Fruit fly (Drosophila melanogaster) whole organism, embryonic: ENCODE measurements around the gene gpp.

ENCODE experiments used
- CG10431 ChIP-seq: fragments of 200-800 bp; sonication (Bioruptor generic); optimal IDR thresholded peaks from 3 replicates; lab custom pipeline; 2018; ENCODE audit warnings: missing biosample characterization, mild to moderate bottlenecking, missing genetic modification characterization
- CG10543 ChIP-seq: fragments of 200-800 bp; sonication (Bioruptor generic); optimal IDR thresholded peaks from 3 replicates; lab custom pipeline; 2017; ENCODE audit warnings: missing biosample characterization, mild to moderate bottlenecking, missing genetic modification characterization, moderate library complexity
- CG10959 ChIP-seq: fragments of 200-800 bp; sonication (Bioruptor generic); IDR thresholded peaks from 2 replicates; pipeline ENCODE4 v1.3.6; 2022; ENCODE audit warnings: missing biosample characterization, missing genetic modification characterization
- CG11093 ChIP-seq: fragments of 200-800 bp; sonication (Bioruptor generic); IDR thresholded peaks from 3 replicates; pipeline ENCODE4 v1.3.6; 2022; ENCODE audit warnings: missing biosample characterization, missing genetic modification characterization
- CG13296 ChIP-seq: fragments of 200-800 bp; sonication (Bioruptor generic); optimal IDR thresholded peaks from 3 replicates; lab custom pipeline; 2018; ENCODE audit warnings: missing biosample characterization, mild to moderate bottlenecking, missing genetic modification characterization
- CG13894 ChIP-seq: fragments of 200-800 bp; sonication (Bioruptor generic); optimal IDR thresholded peaks from 3 replicates; lab custom pipeline; 2018; ENCODE audit warnings: missing biosample characterization, mild to moderate bottlenecking, missing genetic modification characterization, moderate library complexity
- CG14667 ChIP-seq: fragments of 200-800 bp; sonication (Bioruptor generic); IDR thresholded peaks from 2 replicates; pipeline ENCODE4 v1.3.6; 2022; ENCODE audit warnings: missing biosample characterization, missing genetic modification characterization
- CG1529 ChIP-seq: fragments of 200-800 bp; sonication (Bioruptor generic); optimal IDR thresholded peaks from 3 replicates; lab custom pipeline; 2018; ENCODE audit warnings: missing biosample characterization, missing genetic modification characterization
- CG15479 ChIP-seq: fragments of 200-800 bp; sonication (Bioruptor generic); optimal IDR thresholded peaks from 3 replicates; lab custom pipeline; 2019; ENCODE audit warnings: missing biosample characterization, mild to moderate bottlenecking, missing genetic modification characterization, moderate library complexity
- CG17568 ChIP-seq: fragments of 200-800 bp; sonication (Bioruptor generic); optimal IDR thresholded peaks from 2 replicates; lab custom pipeline; 2018; ENCODE audit warnings: missing biosample characterization, mild to moderate bottlenecking, missing genetic modification characterization, moderate library complexity
- CG2889 ChIP-seq: fragments of 200-800 bp; sonication (Bioruptor generic); IDR thresholded peaks from 3 replicates; pipeline ENCODE4 v1.3.6; 2022; ENCODE audit warnings: missing biosample characterization, missing genetic modification characterization
- CG3281 ChIP-seq: fragments of 200-800 bp; sonication (Bioruptor generic); optimal IDR thresholded peaks from 3 replicates; lab custom pipeline; 2017; ENCODE audit warnings: missing biosample characterization, mild to moderate bottlenecking, missing genetic modification characterization
- CG7987 ChIP-seq: fragments of 200-800 bp; sonication (Bioruptor generic); optimal IDR thresholded peaks from 2 replicates; lab custom pipeline; 2018; ENCODE audit warnings: missing biosample characterization, mild to moderate bottlenecking, missing genetic modification characterization, moderate library complexity
- CG8290 ChIP-seq, 3 experiments: fragments of 200-800 bp; sonication (Bioruptor generic); optimal IDR thresholded peaks; 2 replicates each; lab custom pipeline; 2016 to 2019; ENCODE audit warnings: missing biosample characterization in 3 of 3, missing genetic modification characterization in 3 of 3, mild to moderate bottlenecking in 2 of 3, moderate library complexity in 1 of 3
- CG9876 ChIP-seq: fragments of 200-800 bp; sonication (Bioruptor generic); optimal IDR thresholded peaks from 2 replicates; lab custom pipeline; 2016; ENCODE audit warnings: missing biosample characterization, missing genetic modification characterization
- CHES-1-like ChIP-seq: fragments of 200-800 bp; sonication (Bioruptor generic); optimal IDR thresholded peaks from 2 replicates; lab custom pipeline; 2016; ENCODE audit warnings: missing biosample characterization, missing genetic modification characterization
- CTCF ChIP-seq: fragments of 200-800 bp; sonication (Bioruptor generic); optimal IDR thresholded peaks from 2 replicates; lab custom pipeline; 2017; ENCODE audit warnings: missing biosample characterization, mild to moderate bottlenecking, missing genetic modification characterization, moderate library complexity
- Dfd ChIP-seq, 2 experiments: fragments of >200 bp; optimal IDR thresholded peaks; 2 replicates each; lab custom pipeline; 2017; ENCODE audit warnings: missing biosample characterization in 2 of 2, missing genetic modification characterization in 2 of 2
- Dip2 ChIP-seq: fragments of 200-800 bp; sonication (Bioruptor generic); IDR thresholded peaks from 2 replicates; pipeline ENCODE4 v1.3.6; 2022; ENCODE audit warnings: missing biosample characterization, missing genetic modification characterization
- Dref ChIP-seq: fragments of 200-800 bp; sonication (Bioruptor generic); IDR thresholded peaks from 2 replicates; pipeline ENCODE4 v1.3.6; 2022; ENCODE audit warnings: missing biosample characterization, missing genetic modification characterization
- Drgx ChIP-seq: fragments of 200-800 bp; sonication (Bioruptor generic); IDR thresholded peaks from 2 replicates; pipeline ENCODE4 v1.3.6; 2022; ENCODE audit warnings: missing biosample characterization, missing genetic modification characterization
- GATAe ChIP-seq: fragments of 200-800 bp; sonication (Bioruptor generic); conservative IDR thresholded peaks from 2 replicates; pipeline ENCODE4 v1.3.6; 2022; ENCODE audit warnings: missing biosample characterization, missing genetic modification characterization
- Med ChIP-seq: fragments of 200-800 bp; sonication (Bioruptor generic); peaks from one replicate; lab custom pipeline; 2016; ENCODE audit warnings: missing biosample characterization, missing genetic modification characterization, mild to moderate bottlenecking, inconsistent platforms, moderate library complexity
- Opbp ChIP-seq: fragments of 200-800 bp; sonication (Bioruptor generic); IDR thresholded peaks from 3 replicates; pipeline ENCODE4 v1.3.6; 2022; ENCODE audit warnings: missing biosample characterization, missing genetic modification characterization; ENCODE audit not compliant: partially characterized antibody
- PHDP ChIP-seq: fragments of 200-800 bp; sonication (Bioruptor generic); optimal IDR thresholded peaks from 3 replicates; lab custom pipeline; 2018; ENCODE audit warnings: missing biosample characterization, mild to moderate bottlenecking, missing genetic modification characterization, moderate library complexity
- Rfx ChIP-seq: fragments of 200-800 bp; sonication (Bioruptor generic); IDR thresholded peaks from 2 replicates; pipeline ENCODE4 v1.3.6; 2022; ENCODE audit warnings: missing biosample characterization, missing genetic modification characterization
- Rx ChIP-seq: fragments of 200-800 bp; sonication (Bioruptor generic); IDR thresholded peaks from 2 replicates; pipeline ENCODE4 v1.3.6; 2022; ENCODE audit warnings: missing biosample characterization, missing genetic modification characterization
- Xbp1 ChIP-seq: fragments of 200-800 bp; sonication (Bioruptor generic); optimal IDR thresholded peaks from 3 replicates; lab custom pipeline; 2016; ENCODE audit warnings: missing biosample characterization, mild to moderate bottlenecking, missing genetic modification characterization
- ab ChIP-seq: fragments of 200-800 bp; sonication (Bioruptor generic); optimal IDR thresholded peaks from 2 replicates; lab custom pipeline; 2016; ENCODE audit warnings: missing biosample characterization, missing genetic modification characterization
- cg ChIP-seq: fragments of 200-800 bp; sonication (Bioruptor generic); optimal IDR thresholded peaks from 3 replicates; lab custom pipeline; 2019; ENCODE audit warnings: missing biosample characterization, mild to moderate bottlenecking, missing genetic modification characterization, moderate library complexity
- chinmo ChIP-seq: fragments of 200-800 bp; sonication (Bioruptor generic); IDR thresholded peaks from 4 replicates; pipeline ENCODE4 v1.3.6; 2022; ENCODE audit warnings: missing biosample characterization, missing genetic modification characterization; ENCODE audit not compliant: partially characterized antibody
- chm ChIP-seq: fragments of 200-800 bp; sonication (Bioruptor generic); IDR thresholded peaks from 2 replicates; pipeline ENCODE4 v1.3.6; 2022; ENCODE audit warnings: missing biosample characterization, missing genetic modification characterization
- croc ChIP-seq: fragments of 200-800 bp; sonication (Bioruptor generic); conservative IDR thresholded peaks from 3 replicates; pipeline ENCODE4 v1.3.6; 2022; ENCODE audit warnings: missing biosample characterization, missing genetic modification characterization
- her ChIP-seq: fragments of 200-800 bp; sonication (Bioruptor generic); optimal IDR thresholded peaks from 2 replicates; lab custom pipeline; 2016; ENCODE audit warnings: missing biosample characterization, missing genetic modification characterization
- luna ChIP-seq: fragments of 200-800 bp; sonication (Bioruptor generic); optimal IDR thresholded peaks from 2 replicates; lab custom pipeline; 2016; ENCODE audit warnings: missing biosample characterization, missing genetic modification characterization
- onecut ChIP-seq: fragments of 200-800 bp; sonication (Bioruptor generic); IDR thresholded peaks from 2 replicates; pipeline ENCODE4 v1.3.6; 2022; ENCODE audit warnings: missing biosample characterization, missing genetic modification characterization
- pb ChIP-seq: fragments of 200-800 bp; sonication (Bioruptor generic); optimal IDR thresholded peaks from 3 replicates; lab custom pipeline; 2016; ENCODE audit warnings: missing biosample characterization, missing genetic modification characterization
- pfk ChIP-seq: fragments of 200-800 bp; sonication (Bioruptor generic); optimal IDR thresholded peaks from 2 replicates; lab custom pipeline; 2018; ENCODE audit warnings: missing biosample characterization, mild to moderate bottlenecking, missing genetic modification characterization, moderate library complexity
- pros ChIP-seq: fragments of 200-800 bp; sonication (Bioruptor generic); optimal IDR thresholded peaks from 3 replicates; lab custom pipeline; 2019; ENCODE audit warnings: missing biosample characterization, mild to moderate bottlenecking, missing genetic modification characterization, moderate library complexity
- pum ChIP-seq: fragments of 200-800 bp; sonication (Bioruptor generic); optimal IDR thresholded peaks from 2 replicates; lab custom pipeline; 2016; ENCODE audit warnings: missing biosample characterization, missing genetic modification characterization
- ranshi ChIP-seq: fragments of 200-800 bp; sonication (Bioruptor generic); IDR thresholded peaks from 2 replicates; pipeline ENCODE4 v1.3.6; 2022; ENCODE audit warnings: missing biosample characterization, missing genetic modification characterization
- repo ChIP-seq: fragments of 200-800 bp; sonication (Bioruptor generic); optimal IDR thresholded peaks from 2 replicates; lab custom pipeline; 2016; ENCODE audit warnings: missing biosample characterization, missing genetic modification characterization
- row ChIP-seq: fragments of 200-800 bp; sonication (Bioruptor generic); IDR thresholded peaks from 3 replicates; pipeline ENCODE4 v1.3.6; 2022; ENCODE audit warnings: missing biosample characterization, missing genetic modification characterization
- salm ChIP-seq: fragments of 200-800 bp; sonication (Bioruptor generic); optimal IDR thresholded peaks from 2 replicates; lab custom pipeline; 2018; ENCODE audit warnings: missing biosample characterization, mild to moderate bottlenecking, missing genetic modification characterization
- sd ChIP-seq: fragments of 200-800 bp; sonication (Bioruptor generic); optimal IDR thresholded peaks from 3 replicates; lab custom pipeline; 2018; ENCODE audit warnings: missing biosample characterization, mild to moderate bottlenecking, missing genetic modification characterization, moderate library complexity
- sqz ChIP-seq: fragments of 200-800 bp; sonication (Bioruptor generic); optimal IDR thresholded peaks from 3 replicates; lab custom pipeline; 2018; ENCODE audit warnings: missing biosample characterization, mild to moderate bottlenecking, missing genetic modification characterization
- vvl ChIP-seq: fragments of 200-800 bp; sonication (Bioruptor generic); IDR thresholded peaks from 2 replicates; pipeline ENCODE4 v1.3.6; 2022; ENCODE audit warnings: missing biosample characterization, missing genetic modification characterization
- wdn ChIP-seq: fragments of 200-800 bp; sonication (Bioruptor generic); IDR thresholded peaks from 2 replicates; pipeline ENCODE4 v1.3.6; 2022; ENCODE audit warnings: missing biosample characterization, missing genetic modification characterization
- zfh1 ChIP-seq: fragments of 200-800 bp; sonication (Bioruptor generic); IDR thresholded peaks from 3 replicates; pipeline ENCODE4 v1.3.6; 2022; ENCODE audit warnings: missing biosample characterization, missing genetic modification characterization

Gene gpp

DNA sequence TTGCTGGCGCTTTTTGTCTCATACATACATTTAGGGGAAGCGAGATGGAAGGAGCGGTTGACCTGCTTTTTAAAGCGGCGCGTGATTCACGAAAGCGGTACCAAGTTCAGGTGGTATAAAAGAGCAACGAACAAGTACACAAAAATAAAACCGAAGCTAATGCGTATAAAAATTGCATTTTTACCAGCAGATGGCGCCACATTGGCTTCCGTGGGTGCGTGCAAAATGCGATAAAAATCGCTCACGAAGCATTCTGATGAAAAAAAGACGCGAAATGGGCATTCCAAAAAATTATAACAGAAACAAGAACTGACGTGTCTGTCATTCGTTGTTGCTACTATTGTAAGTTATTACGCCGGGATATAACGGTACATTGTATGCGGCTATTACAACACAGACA lies 16.5 kb downstream of the gpp start:
- TF ChIP-seq her (GFP tag; lab: Kevin White, UChicago) (no peak), CG15479 (GFP tag; lab: Kevin White, UChicago) (peak; percentile 14), CTCF (GFP tag; lab: Kevin White, UChicago) (peak; percentile 87), croc (GFP tag; lab: Robert Waterston, UW) (no peak), CG10543 (GFP tag; lab: Kevin White, UChicago) (peak; percentile 22), sd (tag; lab: Kevin White, UChicago) (peak; percentile 91), Rx (GFP tag; lab: Robert Waterston, UW) (no peak), Dip2 (GFP tag; lab: Robert Waterston, UW) (no peak), sqz (GFP tag; lab: Kevin White, UChicago) (peak; percentile 6), chinmo (GFP tag; lab: Robert Waterston, UW) (0 out of 4 replicates have a peak, but pooled peaks have one; percentile 47), CG8290 (GFP tag; optimal IDR thresholded peaks at IDR 0.05; lab: Kevin White, UChicago) (no peak), CG8290 (tag; optimal IDR thresholded peaks at IDR 0.05; lab: Kevin White, UChicago) (no peak), Med (GFP tag; lab: Kevin White, UChicago) (peak; percentile 17), zfh1 (GFP tag; lab: Robert Waterston, UW) (0 out of 3 replicates have a peak, but pooled peaks have one; percentile 6), CG2889 (GFP tag; lab: Robert Waterston, UW) (0 out of 3 replicates have a peak, but pooled peaks have one; percentile 24)
- TF ChIP-seq, all 482 proteins: peak for 9

DNA sequence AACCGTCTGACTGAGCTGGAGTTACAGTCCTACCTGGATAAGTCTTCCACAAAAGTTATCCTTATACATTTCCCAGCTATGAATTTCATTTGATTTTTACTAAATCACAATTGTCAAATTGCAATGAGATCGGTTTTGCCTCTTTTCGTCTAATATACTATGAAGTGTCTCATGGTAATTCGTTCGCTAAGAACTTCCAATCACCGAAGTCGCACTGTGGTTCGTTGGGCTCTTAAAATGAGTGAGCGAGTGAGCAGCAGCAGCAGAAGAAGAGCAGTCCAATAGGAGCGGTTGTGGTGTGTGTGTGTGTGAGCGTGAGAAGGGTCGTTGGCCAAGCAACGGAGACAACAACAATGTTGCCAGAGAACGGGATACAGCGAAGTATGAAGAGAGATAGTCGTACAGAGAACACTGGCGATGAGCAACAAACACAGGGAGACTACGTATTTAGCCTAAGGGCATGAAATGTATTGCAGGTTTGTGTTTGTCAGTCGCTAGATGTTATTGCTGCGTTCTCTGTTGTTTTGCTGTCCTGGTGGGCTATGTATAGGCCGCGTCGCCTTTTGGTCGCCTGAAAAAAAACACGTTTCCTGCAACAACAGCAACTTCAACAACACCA lies 17.4 kb downstream of the gpp start:
- TF ChIP-seq salm (tag; lab: Kevin White, UChicago): peak; percentile 79
- TF ChIP-seq CG10431 (GFP tag; lab: Kevin White, UChicago): peak; percentile 3
- TF ChIP-seq pb (GFP tag; lab: Kevin White, UChicago): peak; percentile 86
- TF ChIP-seq CG11093 (GFP tag; lab: Robert Waterston, UW): peak; percentile 82
- TF ChIP-seq PHDP (tag; lab: Kevin White, UChicago): peak; percentile 94
- TF ChIP-seq GATAe (GFP tag; lab: Robert Waterston, UW): peak; percentile 34; the same call in 1 of the 2 replicates
- TF ChIP-seq ab: peak; percentile 82
- no peak for TF ChIP-seq Dref (GFP tag; lab: Robert Waterston, UW)
- TF ChIP-seq CG17568 (GFP tag; lab: Kevin White, UChicago): peak; percentile 87
- TF ChIP-seq pros (GFP tag; lab: Kevin White, UChicago): peak; percentile 77
- peak; percentile 66 for TF ChIP-seq CG7987 (GFP tag; lab: Kevin White, UChicago)
- peak; percentile 85 for TF ChIP-seq CG1529 (GFP tag; lab: Kevin White, UChicago)
- peak; percentile 93 for TF ChIP-seq Rfx (GFP tag; lab: Robert Waterston, UW)
- peak; percentile 94 for TF ChIP-seq pum (GFP tag; lab: Kevin White, UChicago)
- peak; percentile 94 for TF ChIP-seq Xbp1 (GFP tag; lab: Kevin White, UChicago)
- TF ChIP-seq repo (GFP tag; lab: Kevin White, UChicago): peak; percentile 89
- peak; percentile 76 for TF ChIP-seq cg
- peak; percentile 94 for TF ChIP-seq Drgx (GFP tag; lab: Robert Waterston, UW)
- TF ChIP-seq vvl (GFP tag; lab: Robert Waterston, UW): peak; percentile 95
- peak; percentile 88 for TF ChIP-seq CG10959 (GFP tag; lab: Robert Waterston, UW)
- no peak for TF ChIP-seq Dfd (GFP tag; optimal IDR thresholded peaks at IDR 0.05; lab: Kevin White, UChicago)
- TF ChIP-seq pfk (GFP tag; lab: Kevin White, UChicago): peak; percentile 32
- peak; percentile 97 for TF ChIP-seq row (GFP tag; lab: Robert Waterston, UW)
- TF ChIP-seq luna (GFP tag; lab: Kevin White, UChicago): peak; percentile 83
- TF ChIP-seq CG13296: peak; percentile 89
- peak; percentile 86 for TF ChIP-seq CG13894 (tag; lab: Kevin White, UChicago)
- peak; percentile 90 for TF ChIP-seq CG3281 (GFP tag; lab: Kevin White, UChicago)
- no peak for TF ChIP-seq Opbp (GFP tag; lab: Robert Waterston, UW)
- peak; percentile 83 for TF ChIP-seq onecut (GFP tag; lab: Robert Waterston, UW)
- peak; percentile 93 for TF ChIP-seq chm
- TF ChIP-seq CHES-1-like: peak; percentile 94
- peak; percentile 90 for TF ChIP-seq ranshi (GFP tag; lab: Robert Waterston, UW)
- peak; percentile 88 for TF ChIP-seq wdn (GFP tag; lab: Robert Waterston, UW)
- peak; percentile 88 for TF ChIP-seq CG14667 (GFP tag; lab: Robert Waterston, UW)
- peak; percentile 82 for TF ChIP-seq CG9876 (GFP tag; lab: Kevin White, UChicago)
